Worm (Caenorhabditis elegans): ENCODE results near the gene srh-28.

DNA sequence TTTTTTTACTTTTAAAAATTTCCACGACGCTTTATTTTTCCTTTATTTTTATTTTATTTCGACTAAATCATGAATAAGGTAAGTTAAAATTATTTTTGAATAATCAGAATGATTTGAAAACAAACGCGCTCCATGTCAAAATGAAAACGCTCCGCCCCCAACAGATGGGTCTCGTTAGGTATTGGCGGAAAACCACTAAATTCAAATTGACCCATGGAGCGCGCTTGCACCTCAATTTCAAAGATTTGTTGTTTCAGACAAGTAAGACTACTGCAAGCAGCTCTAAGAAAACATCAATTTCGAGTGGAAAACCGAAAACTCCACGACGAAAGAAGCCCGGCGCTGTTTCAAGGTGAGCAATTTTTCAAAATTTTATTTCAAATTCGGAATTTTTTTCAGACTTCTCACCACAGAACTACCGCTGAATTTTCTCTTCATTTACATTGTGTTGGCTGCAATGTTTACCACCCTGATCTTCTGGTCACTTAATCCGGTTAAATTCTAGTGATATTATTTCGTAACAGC is 12.4 kb upstream of the srh-28 start, which contains the start of gene ZC404.2:
- TF ChIP-seq W03F9.2 (tag; optimal IDR thresholded peaks at IDR 0.05) (no peak), dao-5 (tag; optimal IDR thresholded peaks at IDR 0.05) (no peak), him-1 (tag; optimal IDR thresholded peaks at IDR 0.05) (no peak)
